Worm (Caenorhabditis elegans) whole organism, late embryonic: ENCODE measurements around the gene fbxa-11.
A peak's percentile ranks its signal among the peaks of the same experiment; 100 is the strongest.

Source experiments
- C08G9.2 ChIP-seq: sonication (generic microtip); optimal IDR thresholded peaks from 2 replicates; lab custom pipeline; 2016; ENCODE audit warnings: mild to moderate bottlenecking, missing genetic modification characterization, moderate library complexity, missing compliant biosample characterization
- F13H6.1 ChIP-seq: sonication (generic microtip); optimal IDR thresholded peaks from 2 replicates; lab custom pipeline; 2016; ENCODE audit warnings: missing genetic modification characterization, missing compliant biosample characterization
- K02D7.2 ChIP-seq: sonication (generic microtip); optimal IDR thresholded peaks from 2 replicates; lab custom pipeline; 2017; ENCODE audit warnings: mild to moderate bottlenecking, missing genetic modification characterization, missing compliant biosample characterization
- K09A11.1 ChIP-seq: sonication (generic microtip); optimal IDR thresholded peaks from 2 replicates; lab custom pipeline; 2017; ENCODE audit warnings: antibody characterized with exemption, mild to moderate bottlenecking, missing genetic modification characterization, missing compliant biosample characterization; ENCODE audit not compliant: insufficient read depth
- ceh-14 ChIP-seq: sonication (generic microtip); optimal IDR thresholded peaks from 2 replicates; lab custom pipeline; 2016; ENCODE audit warnings: missing genotype, missing genetic modification characterization, missing compliant biosample characterization
- ceh-18 ChIP-seq: sonication (generic microtip); optimal IDR thresholded peaks from 2 replicates; lab custom pipeline; 2016; ENCODE audit warnings: missing genetic modification characterization, missing compliant biosample characterization
- ceh-22 ChIP-seq: sonication (generic microtip); optimal IDR thresholded peaks from 2 replicates; lab custom pipeline; 2017; ENCODE audit warnings: missing biosample characterization, missing genetic modification characterization
- ceh-30 ChIP-seq: fragments of 150-350 bp; optimal IDR thresholded peaks from 2 replicates; lab custom pipeline; 2014; ENCODE audit warnings: missing biosample characterization, missing genetic modification characterization
- ceh-34 ChIP-seq: sonication (generic microtip); optimal IDR thresholded peaks from 2 replicates; lab custom pipeline; 2016; ENCODE audit warnings: mild to moderate bottlenecking, missing genetic modification characterization, missing compliant biosample characterization
- ceh-48 ChIP-seq: sonication (generic microtip); optimal IDR thresholded peaks from 2 replicates; lab custom pipeline; 2016; ENCODE audit warnings: missing genetic modification characterization, inconsistent platforms, missing compliant biosample characterization
- dmd-4 ChIP-seq: sonication (generic microtip); optimal IDR thresholded peaks from 2 replicates; lab custom pipeline; 2016; ENCODE audit warnings: borderline replicate concordance, missing genetic modification characterization, missing compliant biosample characterization
- elt-2 ChIP-seq: sonication (generic microtip); optimal IDR thresholded peaks from 2 replicates; lab custom pipeline; 2016; ENCODE audit warnings: missing genetic modification reagents, missing genetic modification characterization, missing compliant biosample characterization
- elt-4 ChIP-seq: sonication (generic microtip); optimal IDR thresholded peaks from 2 replicates; lab custom pipeline; 2016; ENCODE audit warnings: missing genetic modification characterization, missing compliant biosample characterization
- ets-4 ChIP-seq: sonication (generic microtip); optimal IDR thresholded peaks from 2 replicates; lab custom pipeline; 2016; ENCODE audit warnings: missing genetic modification characterization, missing compliant biosample characterization
- fkh-10 ChIP-seq: fragments of 150-350 bp; optimal IDR thresholded peaks from 2 replicates; lab custom pipeline; 2014; ENCODE audit warnings: missing biosample characterization, missing genetic modification reagents, missing genetic modification characterization
- hlh-15 ChIP-seq: sonication (generic microtip); optimal IDR thresholded peaks from 2 replicates; lab custom pipeline; 2016; ENCODE audit warnings: missing genetic modification characterization, missing compliant biosample characterization
- hlh-30 ChIP-seq: sonication (generic microtip); optimal IDR thresholded peaks from 2 replicates; lab custom pipeline; 2017; ENCODE audit warnings: antibody characterized with exemption, missing genetic modification characterization, missing compliant biosample characterization; ENCODE audit not compliant: insufficient read depth
- hlh-6 ChIP-seq: sonication (generic microtip); optimal IDR thresholded peaks from 2 replicates; lab custom pipeline; 2016; ENCODE audit warnings: missing genotype, missing genetic modification characterization, missing compliant biosample characterization
- madf-2 ChIP-seq: sonication (generic microtip); optimal IDR thresholded peaks from 2 replicates; lab custom pipeline; 2017; ENCODE audit warnings: missing genetic modification characterization, missing compliant biosample characterization
- mec-3 ChIP-seq: sonication (generic microtip); optimal IDR thresholded peaks from 2 replicates; lab custom pipeline; 2016; ENCODE audit warnings: borderline replicate concordance, missing genetic modification characterization, missing compliant biosample characterization
- nfya-1 ChIP-seq: sonication (generic microtip); optimal IDR thresholded peaks from 2 replicates; lab custom pipeline; 2017; ENCODE audit warnings: missing genetic modification characterization, mild to moderate bottlenecking, missing compliant biosample characterization, antibody characterized with exemption, moderate library complexity
- nhr-11 ChIP-seq: fragments of 150-350 bp; optimal IDR thresholded peaks from 2 replicates; lab custom pipeline; 2014; ENCODE audit warnings: missing biosample characterization, missing genetic modification characterization
- nhr-232 ChIP-seq: sonication (generic microtip); optimal IDR thresholded peaks from 2 replicates; lab custom pipeline; 2016; ENCODE audit warnings: missing genetic modification characterization, missing compliant biosample characterization
- pag-3 ChIP-seq: sonication (generic microtip); optimal IDR thresholded peaks from 2 replicates; lab custom pipeline; 2016; ENCODE audit warnings: missing compliant biosample characterization, missing genetic modification characterization, borderline replicate concordance
- pax-1 ChIP-seq: fragments of 150-350 bp; optimal IDR thresholded peaks from 2 replicates; lab custom pipeline; 2014; ENCODE audit warnings: missing biosample characterization, missing genetic modification characterization
- pha-2 ChIP-seq: sonication (generic microtip); optimal IDR thresholded peaks from 2 replicates; lab custom pipeline; 2017; ENCODE audit warnings: mild to moderate bottlenecking, missing genetic modification characterization, missing compliant biosample characterization
- pha-4 ChIP-seq: fragments of 150-350 bp; optimal IDR thresholded peaks from 2 replicates; lab custom pipeline; 2018; ENCODE audit warnings: missing biosample characterization, missing genetic modification reagents, missing genetic modification characterization
- pqm-1 ChIP-seq: sonication (generic microtip); optimal IDR thresholded peaks from 2 replicates; lab custom pipeline; 2016; ENCODE audit warnings: missing genetic modification characterization, missing compliant biosample characterization
- rnt-1 ChIP-seq: sonication (generic microtip); optimal IDR thresholded peaks from 2 replicates; lab custom pipeline; 2016; ENCODE audit warnings: missing genetic modification characterization, missing compliant biosample characterization
- sdc-2 ChIP-seq: sonication (generic microtip); optimal IDR thresholded peaks from 2 replicates; lab custom pipeline; 2016; ENCODE audit warnings: missing genotype, missing genetic modification characterization, missing compliant biosample characterization
- sox-2 ChIP-seq: fragments of 200-800 bp; sonication (Bioruptor generic); IDR thresholded peaks from 2 replicates; pipeline ENCODE4 v1.3.6; 2022; ENCODE audit warnings: missing genetic modification reagents, missing genetic modification characterization, missing compliant biosample characterization
- sox-4 ChIP-seq: sonication (generic microtip); optimal IDR thresholded peaks from 2 replicates; lab custom pipeline; 2017; ENCODE audit warnings: mild to moderate bottlenecking, missing genetic modification characterization, inconsistent platforms, missing compliant biosample characterization
- tbx-2 ChIP-seq: sonication (generic microtip); optimal IDR thresholded peaks from 2 replicates; lab custom pipeline; 2016; ENCODE audit warnings: missing genetic modification characterization, missing compliant biosample characterization
- tbx-7 ChIP-seq: sonication (generic microtip); optimal IDR thresholded peaks from 2 replicates; lab custom pipeline; 2016; ENCODE audit warnings: missing genotype, missing genetic modification characterization, missing compliant biosample characterization
- ttx-3 ChIP-seq: sonication (generic microtip); optimal IDR thresholded peaks from 2 replicates; lab custom pipeline; 2016; ENCODE audit warnings: missing genetic modification reagents, missing genetic modification characterization, missing compliant biosample characterization
- unc-42 ChIP-seq: sonication (generic microtip); optimal IDR thresholded peaks from 2 replicates; lab custom pipeline; 2016; ENCODE audit warnings: missing genotype, missing genetic modification characterization, missing compliant biosample characterization
- unc-86 ChIP-seq: sonication (generic microtip); optimal IDR thresholded peaks from 2 replicates; lab custom pipeline; 2016; ENCODE audit warnings: missing genetic modification characterization, missing compliant biosample characterization
- zip-5 ChIP-seq: sonication (generic microtip); optimal IDR thresholded peaks from 2 replicates; lab custom pipeline; 2016; ENCODE audit warnings: missing genetic modification characterization, missing compliant biosample characterization
- ztf-16 ChIP-seq: sonication (generic microtip); optimal IDR thresholded peaks from 2 replicates; lab custom pipeline; 2017; ENCODE audit warnings: missing genetic modification characterization, missing compliant biosample characterization

fbxa-11 gene

DNA sequence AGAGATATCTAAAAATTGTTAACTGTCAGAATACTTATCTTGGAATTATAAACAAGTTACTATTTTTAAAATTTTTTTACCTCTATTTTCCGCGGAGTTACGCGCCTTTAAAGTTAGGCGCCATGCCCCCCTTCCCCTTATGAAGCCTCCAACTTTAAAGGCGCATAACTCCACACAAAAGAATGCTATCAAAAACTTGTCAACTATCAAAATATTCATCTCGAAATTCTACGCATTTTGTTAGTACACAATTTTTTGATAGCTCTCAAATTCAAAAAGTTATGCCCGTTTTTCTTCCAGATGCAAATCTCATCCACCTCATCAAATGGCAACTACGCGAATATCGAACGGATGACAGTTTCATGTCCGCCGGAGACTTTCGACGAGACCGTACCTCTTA lies 32.3 kb downstream of the fbxa-11 start, which contains the start of gene tbc-10:
Gene tbc-10, plus strand, starts transcription at position 301 of the 400 bp plus-strand sequence.
- TF ChIP-seq ttx-3 (tag; lab: Kevin White, UChicago) (no peak), pqm-1 (tag; lab: Kevin White, UChicago) (no peak), ztf-16 (no peak), nhr-11 (tag; lab: Kevin White, UChicago) (no peak), unc-86 (tag; lab: Kevin White, UChicago) (no peak), hlh-30 (no peak), fkh-10 (GFP tag; lab: Kevin White, UChicago) (no peak), elt-4 (tag; lab: Kevin White, UChicago) (no peak)

DNA sequence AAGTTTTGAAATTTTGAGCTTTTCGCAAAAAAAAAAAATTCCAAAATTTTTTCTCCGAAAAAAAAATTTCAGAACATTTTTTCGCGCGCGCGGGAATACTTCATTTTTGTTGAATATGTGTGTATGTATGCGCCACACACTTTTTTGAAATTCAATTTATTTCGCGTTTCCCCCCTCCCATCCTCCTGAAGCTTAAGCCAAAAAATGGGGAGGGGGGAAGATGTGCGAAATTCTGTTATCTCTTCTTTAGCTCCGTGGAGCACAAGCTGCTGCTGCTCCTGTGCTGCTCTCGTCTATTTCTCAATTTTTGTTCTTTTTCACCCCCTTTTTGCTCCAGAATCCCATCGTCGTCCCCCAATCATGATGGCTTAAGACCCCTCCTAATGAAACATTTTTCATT lies 38.9 kb downstream of the fbxa-11 start:
- TF ChIP-seq unc-42 (tag; lab: Kevin White, UChicago) = peak; percentile 96
- TF ChIP-seq fkh-10 (GFP tag; lab: Kevin White, UChicago) = no peak
- no peak for TF ChIP-seq rnt-1 (tag; lab: Kevin White, UChicago)
- no peak for TF ChIP-seq elt-2 (tag; lab: Kevin White, UChicago)
- TF ChIP-seq, all 69 proteins: peak for 1

DNA sequence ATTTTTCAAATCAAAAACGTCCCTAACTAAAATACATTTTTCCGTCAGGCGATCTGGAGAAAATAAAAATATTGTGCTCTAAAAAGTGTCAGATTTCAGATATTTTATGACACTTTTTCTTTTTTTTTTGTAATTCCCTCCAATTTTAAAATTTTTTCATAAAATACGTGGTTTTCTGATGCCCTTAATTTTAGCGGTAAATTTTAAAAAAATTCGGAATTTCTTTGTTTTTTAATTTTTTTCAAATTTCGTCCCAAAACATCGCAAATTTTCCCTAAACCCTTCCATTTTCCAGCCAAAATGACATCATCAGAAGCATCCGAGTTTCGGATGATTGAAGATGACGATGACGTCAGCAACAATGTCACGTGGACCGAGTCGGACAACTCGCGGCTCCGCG lies 40.9 kb downstream of the fbxa-11 start, which contains the start of gene trp-2:
Gene trp-2, plus strand, starts transcription at position 301 of the 400 bp plus-strand sequence.
- TF ChIP-seq pha-4 (tag; lab: Kevin White, UChicago) = no peak
- no peak for TF ChIP-seq ceh-30
- no peak for TF ChIP-seq sox-2
- TF ChIP-seq zip-5 = no peak
- no peak for TF ChIP-seq pag-3 (tag; lab: Kevin White, UChicago)
- no peak for TF ChIP-seq fkh-10 (GFP tag; lab: Kevin White, UChicago)
- no peak for TF ChIP-seq ceh-48 (tag; lab: Kevin White, UChicago)
- TF ChIP-seq sdc-2 (tag; lab: Kevin White, UChicago) = no peak
- no peak for TF ChIP-seq tbx-7
- no peak for TF ChIP-seq hlh-6
- no peak for TF ChIP-seq K09A11.1 (tag; lab: Kevin White, UChicago)
- no peak for TF ChIP-seq elt-4 (tag; lab: Kevin White, UChicago)
- TF ChIP-seq, all 69 proteins: peak for 0

- TF ChIP-seq ceh-18 (no peak), ttx-3 (tag; lab: Kevin White, UChicago) (no peak), ceh-22 (tag; lab: Kevin White, UChicago) (no peak), ets-4 (tag; lab: Kevin White, UChicago) (no peak), C08G9.2 (tag; lab: Kevin White, UChicago) (no peak), unc-86 (tag; lab: Kevin White, UChicago) (no peak), sox-2 (no peak), madf-2 (tag; lab: Kevin White, UChicago) (no peak), K02D7.2 (tag; lab: Kevin White, UChicago) (no peak)
These were observed 45.9 kb downstream of the fbxa-11 start for ce11 chrIII:996564-996963.

DNA sequence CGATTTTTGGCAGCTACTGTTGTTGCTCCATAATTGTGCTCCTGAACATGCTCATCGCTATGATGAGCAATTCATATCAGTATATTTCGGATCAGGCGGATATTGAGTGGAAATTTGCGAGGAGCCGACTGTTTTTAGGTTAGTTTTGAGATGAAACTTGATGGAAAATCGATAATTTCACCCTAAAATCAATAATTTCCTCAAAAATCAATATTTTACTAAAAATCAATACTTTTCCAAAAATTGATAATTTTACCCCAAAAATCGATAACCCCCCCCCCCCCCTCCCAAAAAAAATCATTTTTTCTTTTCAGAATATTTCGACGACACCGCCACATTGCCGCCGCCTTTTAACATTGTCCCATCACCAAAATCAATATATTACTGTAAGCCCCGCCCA lies 48.2 kb downstream of the fbxa-11 start:
- peak; percentile 17 for TF ChIP-seq ceh-48 (tag; lab: Kevin White, UChicago)
- no peak for TF ChIP-seq pax-1 (tag; lab: Kevin White, UChicago)
- TF ChIP-seq pha-2 (tag; lab: Kevin White, UChicago) = no peak

DNA sequence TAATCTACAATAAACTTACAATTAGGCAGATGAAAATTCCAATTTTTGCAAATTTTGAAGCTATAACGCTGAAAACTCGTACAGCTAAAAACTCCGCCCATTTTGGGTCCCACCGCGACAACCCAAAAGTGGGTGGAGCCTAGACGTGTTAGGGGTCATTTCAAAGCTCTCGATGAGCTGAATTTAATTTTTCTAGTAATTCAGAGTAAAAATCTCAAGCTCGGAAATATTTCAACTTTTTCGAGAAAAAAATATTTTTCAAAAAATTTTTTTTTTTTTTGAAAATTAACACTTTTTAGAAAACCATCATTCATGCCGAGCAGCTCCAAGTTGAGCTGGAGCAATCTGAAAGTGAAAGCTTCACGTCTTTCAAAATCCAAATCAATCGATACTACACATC lies 50.6 kb downstream of the fbxa-11 start, which contains the start of gene R06B10.7:
Gene R06B10.7, minus strand, starts transcription at position 101 of the 400 bp plus-strand sequence.
- no peak for TF ChIP-seq sox-4 (tag; lab: Kevin White, UChicago)
- no peak for TF ChIP-seq ceh-22 (tag; lab: Kevin White, UChicago)
- no peak for TF ChIP-seq elt-2 (tag; lab: Kevin White, UChicago)
- TF ChIP-seq ceh-48 (tag; lab: Kevin White, UChicago) = no peak
- no peak for TF ChIP-seq mec-3 (tag; lab: Kevin White, UChicago)
- no peak for TF ChIP-seq ceh-14 (tag; lab: Kevin White, UChicago)
- no peak for TF ChIP-seq ceh-30
- no peak for TF ChIP-seq hlh-30
- no peak for TF ChIP-seq tbx-7
- no peak for TF ChIP-seq zip-5
- TF ChIP-seq nhr-232 (tag; lab: Kevin White, UChicago) = no peak
- no peak for TF ChIP-seq ceh-34
- TF ChIP-seq elt-4 (tag; lab: Kevin White, UChicago) = no peak
- TF ChIP-seq F13H6.1 (tag; lab: Kevin White, UChicago) = no peak
- TF ChIP-seq dmd-4 = no peak
- TF ChIP-seq nfya-1 = no peak
- no peak for TF ChIP-seq fkh-10 (GFP tag; lab: Kevin White, UChicago)
- no peak for TF ChIP-seq hlh-15 (tag; lab: Kevin White, UChicago)
- TF ChIP-seq tbx-2 (tag; lab: Kevin White, UChicago) = no peak
